Worm (Caenorhabditis elegans) whole organism, late embryonic: Measurements from ENCODE around the gene T25F10.1.

Experiments
- C08G9.2 ChIP-seq: sonication (generic microtip); optimal IDR thresholded peaks from 2 replicates; lab custom pipeline; 2016; ENCODE audit warnings: mild to moderate bottlenecking, missing genetic modification characterization, moderate library complexity, missing compliant biosample characterization
- C38D4.7 ChIP-seq: fragments of 200-800 bp; sonication (Bioruptor generic); optimal IDR thresholded peaks from 2 replicates; lab custom pipeline; 2018; ENCODE audit warnings: mild to moderate bottlenecking, missing genetic modification characterization, moderate library complexity, missing compliant biosample characterization
- F13H6.1 ChIP-seq: sonication (generic microtip); optimal IDR thresholded peaks from 2 replicates; lab custom pipeline; 2016; ENCODE audit warnings: missing genetic modification characterization, missing compliant biosample characterization
- K02D7.2 ChIP-seq: sonication (generic microtip); optimal IDR thresholded peaks from 2 replicates; lab custom pipeline; 2017; ENCODE audit warnings: mild to moderate bottlenecking, missing genetic modification characterization, missing compliant biosample characterization
- ceh-14 ChIP-seq: sonication (generic microtip); optimal IDR thresholded peaks from 2 replicates; lab custom pipeline; 2016; ENCODE audit warnings: missing genotype, missing genetic modification characterization, missing compliant biosample characterization
- ceh-2 ChIP-seq: sonication (generic microtip); optimal IDR thresholded peaks from 2 replicates; lab custom pipeline; 2016; ENCODE audit warnings: missing genotype, missing genetic modification characterization, missing compliant biosample characterization
- ceh-22 ChIP-seq: sonication (generic microtip); optimal IDR thresholded peaks from 2 replicates; lab custom pipeline; 2017; ENCODE audit warnings: missing biosample characterization, missing genetic modification characterization
- ceh-24 ChIP-seq: sonication (generic microtip); optimal IDR thresholded peaks from 2 replicates; lab custom pipeline; 2016; ENCODE audit warnings: mild to moderate bottlenecking, missing genetic modification characterization, missing compliant biosample characterization
- ceh-30 ChIP-seq: fragments of 150-350 bp; optimal IDR thresholded peaks from 2 replicates; lab custom pipeline; 2014; ENCODE audit warnings: missing biosample characterization, missing genetic modification characterization
- ceh-31 ChIP-seq: sonication (generic microtip); optimal IDR thresholded peaks from 2 replicates; lab custom pipeline; 2016; ENCODE audit warnings: missing genetic modification characterization, missing compliant biosample characterization
- ceh-48 ChIP-seq: sonication (generic microtip); optimal IDR thresholded peaks from 2 replicates; lab custom pipeline; 2016; ENCODE audit warnings: missing genetic modification characterization, inconsistent platforms, missing compliant biosample characterization
- che-1 ChIP-seq: sonication (generic microtip); optimal IDR thresholded peaks from 2 replicates; lab custom pipeline; 2016; ENCODE audit warnings: mild to moderate bottlenecking, missing genetic modification characterization, missing compliant biosample characterization
- ets-4 ChIP-seq: sonication (generic microtip); optimal IDR thresholded peaks from 2 replicates; lab custom pipeline; 2016; ENCODE audit warnings: missing genetic modification characterization, missing compliant biosample characterization
- fkh-10 ChIP-seq: fragments of 150-350 bp; optimal IDR thresholded peaks from 2 replicates; lab custom pipeline; 2014; ENCODE audit warnings: missing biosample characterization, missing genetic modification reagents, missing genetic modification characterization
- gmeb-2 ChIP-seq: sonication (generic microtip); optimal IDR thresholded peaks from 2 replicates; lab custom pipeline; 2016; ENCODE audit warnings: missing genetic modification characterization, inconsistent platforms, missing compliant biosample characterization
- hlh-8 ChIP-seq: sonication (generic microtip); optimal IDR thresholded peaks from 2 replicates; lab custom pipeline; 2016; ENCODE audit warnings: missing genotype, missing genetic modification characterization, missing compliant biosample characterization
- lin-11 ChIP-seq: fragments of 200-800 bp; sonication (Bioruptor generic); optimal IDR thresholded peaks from 2 replicates; lab custom pipeline; 2018; ENCODE audit warnings: mild to moderate bottlenecking, missing genetic modification characterization, missing compliant biosample characterization
- madf-2 ChIP-seq: sonication (generic microtip); optimal IDR thresholded peaks from 2 replicates; lab custom pipeline; 2017; ENCODE audit warnings: missing genetic modification characterization, missing compliant biosample characterization
- mec-3 ChIP-seq: sonication (generic microtip); optimal IDR thresholded peaks from 2 replicates; lab custom pipeline; 2016; ENCODE audit warnings: borderline replicate concordance, missing genetic modification characterization, missing compliant biosample characterization
- nfya-1 ChIP-seq: sonication (generic microtip); optimal IDR thresholded peaks from 2 replicates; lab custom pipeline; 2017; ENCODE audit warnings: missing genetic modification characterization, mild to moderate bottlenecking, missing compliant biosample characterization, antibody characterized with exemption, moderate library complexity
- npax-4 ChIP-seq: sonication (generic microtip); optimal IDR thresholded peaks from 2 replicates; lab custom pipeline; 2016; ENCODE audit warnings: missing genetic modification characterization, missing compliant biosample characterization
- odd-2 ChIP-seq: sonication (generic microtip); optimal IDR thresholded peaks from 2 replicates; lab custom pipeline; 2017; ENCODE audit warnings: antibody characterized with exemption, mild to moderate bottlenecking, missing genetic modification characterization, missing compliant biosample characterization
- pha-4 ChIP-seq: fragments of 150-350 bp; optimal IDR thresholded peaks from 2 replicates; lab custom pipeline; 2018; ENCODE audit warnings: missing biosample characterization, missing genetic modification reagents, missing genetic modification characterization
- pqm-1 ChIP-seq: sonication (generic microtip); optimal IDR thresholded peaks from 2 replicates; lab custom pipeline; 2016; ENCODE audit warnings: missing genetic modification characterization, missing compliant biosample characterization
- pros-1 ChIP-seq: fragments of 150-350 bp; optimal IDR thresholded peaks from 2 replicates; lab custom pipeline; 2014; ENCODE audit warnings: missing biosample characterization, missing genetic modification reagents, missing genetic modification characterization
- sdc-2 ChIP-seq: sonication (generic microtip); optimal IDR thresholded peaks from 2 replicates; lab custom pipeline; 2016; ENCODE audit warnings: missing genotype, missing genetic modification characterization, missing compliant biosample characterization
- sox-2 ChIP-seq: fragments of 200-800 bp; sonication (Bioruptor generic); IDR thresholded peaks from 2 replicates; pipeline ENCODE4 v1.3.6; 2022; ENCODE audit warnings: missing genetic modification reagents, missing genetic modification characterization, missing compliant biosample characterization
- sox-4 ChIP-seq: sonication (generic microtip); optimal IDR thresholded peaks from 2 replicates; lab custom pipeline; 2017; ENCODE audit warnings: mild to moderate bottlenecking, missing genetic modification characterization, inconsistent platforms, missing compliant biosample characterization
- syd-9 ChIP-seq: sonication (generic microtip); optimal IDR thresholded peaks from 2 replicates; lab custom pipeline; 2016; ENCODE audit warnings: mild to moderate bottlenecking, missing genetic modification characterization, moderate library complexity, missing compliant biosample characterization
- tbx-7 ChIP-seq: sonication (generic microtip); optimal IDR thresholded peaks from 2 replicates; lab custom pipeline; 2016; ENCODE audit warnings: missing genotype, missing genetic modification characterization, missing compliant biosample characterization
- ttx-3 ChIP-seq: sonication (generic microtip); optimal IDR thresholded peaks from 2 replicates; lab custom pipeline; 2016; ENCODE audit warnings: missing genetic modification reagents, missing genetic modification characterization, missing compliant biosample characterization
- ztf-16 ChIP-seq: sonication (generic microtip); optimal IDR thresholded peaks from 2 replicates; lab custom pipeline; 2017; ENCODE audit warnings: missing genetic modification characterization, missing compliant biosample characterization

T25F10.1 gene

ce11 chrV:6753257-6753656, 15.0 kb upstream of the T25F10.1 start:
- TF ChIP-seq npax-4 (tag; lab: Kevin White, UChicago), result no peak
- no peak for TF ChIP-seq ceh-14 (tag; lab: Kevin White, UChicago)
- no peak for TF ChIP-seq gmeb-2 (tag; lab: Kevin White, UChicago)
- TF ChIP-seq ceh-31, result no peak
- TF ChIP-seq, all 69 proteins: peak for 0

ce11 chrV:6758017-6758416, 10.3 kb upstream of the T25F10.1 start, which contains the start of gene dbl-1:
Gene dbl-1 (plus strand): TSS chrV:6758135.
- TF ChIP-seq mec-3 (tag; lab: Kevin White, UChicago), result no peak
- TF ChIP-seq sdc-2, result peak; percentile 11
- TF ChIP-seq ceh-48 (tag; lab: Kevin White, UChicago), result no peak
- TF ChIP-seq, all 69 proteins: peak for 1

- TF ChIP-seq syd-9 (tag; lab: Kevin White, UChicago), result no peak
- TF ChIP-seq lin-11 (tag; lab: Kevin White, UChicago), result no peak
- no peak for TF ChIP-seq ceh-24
- TF ChIP-seq sdc-2, result no peak
- no peak for TF ChIP-seq C38D4.7 (GFP tag; lab: Kevin White, UChicago)
- TF ChIP-seq ets-4 (tag; lab: Kevin White, UChicago), result no peak
- no peak for TF ChIP-seq ztf-16 (tag; lab: Kevin White, UChicago)
- no peak for TF ChIP-seq odd-2 (tag; lab: Kevin White, UChicago)
These were observed 5.9 kb upstream of the T25F10.1 start, which contains the start of gene T25F10.4 for ce11 chrV:6762361-6762760. Gene T25F10.4 (minus strand): TSS chrV:6762461.

- TF ChIP-seq che-1 (tag; lab: Kevin White, UChicago) (no peak), nfya-1 (tag; lab: Kevin White, UChicago) (no peak), sox-2 (GFP tag; lab: Robert Waterston, UW) (no peak), ceh-22 (tag; lab: Kevin White, UChicago) (no peak), sox-4 (tag; lab: Kevin White, UChicago) (no peak), pha-4 (no peak), ceh-24 (no peak), odd-2 (tag; lab: Kevin White, UChicago) (no peak), hlh-8 (no peak), F13H6.1 (no peak)
- TF ChIP-seq, all 69 proteins: peak for 0
These were observed 3.3 kb upstream of the T25F10.1 start, which contains the start of gene bbs-8 for ce11 chrV:6764972-6765371. Gene bbs-8 (minus strand): TSS chrV:6765072.

ce11 chrV:6767576-6767975, 726 bp upstream of the T25F10.1 start:
- TF ChIP-seq tbx-7 (tag; lab: Kevin White, UChicago) (no peak), ceh-2 (no peak), pros-1 (tag; lab: Kevin White, UChicago) (no peak), ceh-30 (no peak), odd-2 (tag; lab: Kevin White, UChicago) (no peak)

- TF ChIP-seq sdc-2 (no peak), nfya-1 (tag; lab: Kevin White, UChicago) (no peak)
These were observed 1.1 kb downstream of the T25F10.1 start for ce11 chrV:6769440-6769839.

- TF ChIP-seq npax-4 (tag; lab: Kevin White, UChicago), result no peak
- no peak for TF ChIP-seq pqm-1 (tag; lab: Kevin White, UChicago)
- no peak for TF ChIP-seq madf-2 (tag; lab: Kevin White, UChicago)
- no peak for TF ChIP-seq K02D7.2 (tag; lab: Kevin White, UChicago)
- no peak for TF ChIP-seq lin-11 (tag; lab: Kevin White, UChicago)
- no peak for TF ChIP-seq che-1 (tag; lab: Kevin White, UChicago)
- TF ChIP-seq ceh-22 (tag; lab: Kevin White, UChicago), result no peak
- no peak for TF ChIP-seq C08G9.2 (tag; lab: Kevin White, UChicago)
- no peak for TF ChIP-seq ttx-3 (tag; lab: Kevin White, UChicago)
- TF ChIP-seq sox-2 (GFP tag; lab: Robert Waterston, UW), result no peak
- no peak for TF ChIP-seq hlh-8
- no peak for TF ChIP-seq fkh-10 (GFP tag; lab: Kevin White, UChicago)
These were observed 3.3 kb downstream of the T25F10.1 start, which contains the start of gene srh-30 for ce11 chrV:6771645-6772044. Gene srh-30 (minus strand): TSS chrV:6771745.
